Worm (Caenorhabditis elegans): Measurements from ENCODE around the gene C30A5.16.

C30A5.16 gene

DNA sequence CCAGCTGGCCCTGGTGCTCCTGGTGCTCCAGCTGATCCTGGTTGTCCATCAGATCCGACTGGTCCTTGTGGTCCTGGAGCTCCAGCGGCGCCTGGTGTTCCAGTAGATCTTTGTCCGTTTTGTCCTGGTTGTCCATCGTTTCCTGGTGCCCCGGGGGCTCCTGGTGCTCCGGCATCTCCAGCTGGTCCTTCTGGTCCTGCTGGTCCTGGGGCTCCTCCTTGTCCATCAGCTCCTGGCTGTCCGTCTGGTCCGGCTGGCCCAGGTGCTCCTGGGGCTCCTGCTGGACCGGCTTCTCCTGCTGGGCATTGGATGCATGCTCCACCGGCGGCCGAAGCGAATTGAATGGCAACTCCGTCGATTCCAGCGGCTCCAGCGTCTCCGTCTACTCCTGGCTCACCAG lies 44.6 kb downstream of the C30A5.16 start:
- TF ChIP-seq mxl-2 (GFP tag; conservative IDR thresholded peaks at IDR 0.05) (no peak), D1046.2 (GFP tag; IDR thresholded peaks at IDR 0.05) (no peak), mes-2 (tag; optimal IDR thresholded peaks at IDR 0.05; ENCODE audit: poor library complexity, severe bottlenecking) (peak; percentile 10), egl-43 (GFP tag; IDR thresholded peaks at IDR 0.05) (0 out of 2 replicates have a peak, but pooled peaks have one; percentile 17), nhr-28 (tag; optimal IDR thresholded peaks at IDR 0.05) (no peak), R02D3.7 (tag; optimal IDR thresholded peaks at IDR 0.05) (no peak), F49E8.2 (tag; optimal IDR thresholded peaks at IDR 0.05; ENCODE audit: borderline replicate concordance) (no peak), attf-4 (tag; optimal IDR thresholded peaks at IDR 0.05) (no peak), hlh-11 (tag; optimal IDR thresholded peaks at IDR 0.05) (no peak), mxl-3 (GFP tag; optimal IDR thresholded peaks at IDR 0.05) (no peak), madf-5 (GFP tag; IDR thresholded peaks at IDR 0.05) (no peak), mdt-29 (GFP tag; IDR thresholded peaks at IDR 0.05) (no peak), nhr-6 (tag; optimal IDR thresholded peaks at IDR 0.05) (no peak), ZK546.5 (tag; optimal IDR thresholded peaks at IDR 0.05) (no peak), lim-7 (GFP tag; IDR thresholded peaks at IDR 0.05) (no peak), nhr-102 (tag; optimal IDR thresholded peaks at IDR 0.05) (no peak), lsy-2 (tag; optimal IDR thresholded peaks at IDR 0.05) (no peak), aly-2 (tag; optimal IDR thresholded peaks at IDR 0.05) (no peak), lin-38 (GFP tag; IDR thresholded peaks at IDR 0.05) (0 out of 2 replicates have a peak, but pooled peaks have one; percentile 15), set-16 (GFP tag; IDR thresholded peaks at IDR 0.05) (peak; percentile 98), T20F7.1 (GFP tag; optimal IDR thresholded peaks at IDR 0.05) (no peak), duxl-1 (tag; optimal IDR thresholded peaks at IDR 0.05; ENCODE audit: poor library complexity) (no peak), ztf-11 (tag; optimal IDR thresholded peaks at IDR 0.05) (no peak), sdz-12 (GFP tag; optimal IDR thresholded peaks at IDR 0.05) (peak; percentile 51), daf-8 (GFP tag; IDR thresholded peaks at IDR 0.05) (no peak), hmg-1.1 (GFP tag; IDR thresholded peaks at IDR 0.05) (no peak)

ce11 chrIII:8263377-8263776 lies 45.4 kb downstream of the C30A5.16 start, which contains the start of gene col-91:
Gene col-91 (minus strand): TSS chrIII:8263664.
- TF ChIP-seq jun-1 (tag; optimal IDR thresholded peaks at IDR 0.05) (no peak), lin-39 (tag; optimal IDR thresholded peaks at IDR 0.05) (no peak), nhr-28 (tag; optimal IDR thresholded peaks at IDR 0.05) (peak; percentile 37), unc-62 (GFP tag; optimal IDR thresholded peaks at IDR 0.05 in 1 of 2) (peak in 1 of 2 experiments; percentile 23), unc-62 (tag; optimal IDR thresholded peaks at IDR 0.05) (no peak), dmd-9 (GFP tag; IDR thresholded peaks at IDR 0.05) (no peak), arid-1 (GFP tag; conservative IDR thresholded peaks at IDR 0.05) (no peak), ceh-20 (GFP tag; IDR thresholded peaks at IDR 0.05) (no peak)

ce11 chrIII:8265753-8266152 lies 47.7 kb downstream of the C30A5.16 start, which contains the start of gene mrps-9:
Gene mrps-9 (plus strand): TSS chrIII:8266062.
- no peak for TF ChIP-seq egl-27 (tag; optimal IDR thresholded peaks at IDR 0.05)
- TF ChIP-seq cey-2 (tag; optimal IDR thresholded peaks at IDR 0.05; ENCODE audit: borderline replicate concordance, insufficient read depth) = no peak
- no peak for TF ChIP-seq mdt-29 (GFP tag; IDR thresholded peaks at IDR 0.05)
- TF ChIP-seq hlh-30 (tag; optimal IDR thresholded peaks at IDR 0.05; ENCODE audit: insufficient read depth) = peak; percentile 2
- no peak for TF ChIP-seq jun-1 (tag; optimal IDR thresholded peaks at IDR 0.05)
- no peak for TF ChIP-seq lin-15B (tag; optimal IDR thresholded peaks at IDR 0.05)
- no peak for TF ChIP-seq ZK337.2 (GFP tag; IDR thresholded peaks at IDR 0.05)
- TF ChIP-seq nhr-6 (tag; optimal IDR thresholded peaks at IDR 0.05) = no peak
- peak; percentile 29 for TF ChIP-seq T20F7.1 (GFP tag; optimal IDR thresholded peaks at IDR 0.05)
- no peak for TF ChIP-seq zfp-2 (tag; optimal IDR thresholded peaks at IDR 0.05)
- peak; percentile 94 for TF ChIP-seq lin-38 (GFP tag; IDR thresholded peaks at IDR 0.05)
- TF ChIP-seq Y75B8A.6 (GFP tag; IDR thresholded peaks at IDR 0.05) = no peak
- TF ChIP-seq lin-13 (GFP tag; optimal IDR thresholded peaks at IDR 0.05) = no peak
- TF ChIP-seq spr-1 (tag; optimal IDR thresholded peaks at IDR 0.05) = no peak
- TF ChIP-seq D1046.2 (GFP tag; IDR thresholded peaks at IDR 0.05) = no peak
- TF ChIP-seq ctbp-1 (GFP tag; IDR thresholded peaks at IDR 0.05) = no peak
- TF ChIP-seq daf-12 (tag; optimal IDR thresholded peaks at IDR 0.05) = no peak
- TF ChIP-seq mes-2 (tag; optimal IDR thresholded peaks at IDR 0.05; ENCODE audit: poor library complexity, severe bottlenecking) = peak; percentile 61
- no peak for TF ChIP-seq ztf-11 (tag; optimal IDR thresholded peaks at IDR 0.05)
- TF ChIP-seq mxl-3 (GFP tag; optimal IDR thresholded peaks at IDR 0.05) = no peak
- TF ChIP-seq Y105C5A.15 (GFP tag; IDR thresholded peaks at IDR 0.05) = no peak
- no peak for TF ChIP-seq aha-1 (tag)
- no peak for TF ChIP-seq hmg-1.1 (GFP tag; IDR thresholded peaks at IDR 0.05)
- TF ChIP-seq snpc-4 (tag; optimal IDR thresholded peaks at IDR 0.05) = no peak
- TF ChIP-seq lim-7 (GFP tag; IDR thresholded peaks at IDR 0.05) = no peak
- TF ChIP-seq nhr-76 (tag; optimal IDR thresholded peaks at IDR 0.05) = no peak
- no peak for TF ChIP-seq set-16 (GFP tag; IDR thresholded peaks at IDR 0.05)
